Worm (Caenorhabditis elegans): ENCODE data around the gene lgc-22.

DNA sequence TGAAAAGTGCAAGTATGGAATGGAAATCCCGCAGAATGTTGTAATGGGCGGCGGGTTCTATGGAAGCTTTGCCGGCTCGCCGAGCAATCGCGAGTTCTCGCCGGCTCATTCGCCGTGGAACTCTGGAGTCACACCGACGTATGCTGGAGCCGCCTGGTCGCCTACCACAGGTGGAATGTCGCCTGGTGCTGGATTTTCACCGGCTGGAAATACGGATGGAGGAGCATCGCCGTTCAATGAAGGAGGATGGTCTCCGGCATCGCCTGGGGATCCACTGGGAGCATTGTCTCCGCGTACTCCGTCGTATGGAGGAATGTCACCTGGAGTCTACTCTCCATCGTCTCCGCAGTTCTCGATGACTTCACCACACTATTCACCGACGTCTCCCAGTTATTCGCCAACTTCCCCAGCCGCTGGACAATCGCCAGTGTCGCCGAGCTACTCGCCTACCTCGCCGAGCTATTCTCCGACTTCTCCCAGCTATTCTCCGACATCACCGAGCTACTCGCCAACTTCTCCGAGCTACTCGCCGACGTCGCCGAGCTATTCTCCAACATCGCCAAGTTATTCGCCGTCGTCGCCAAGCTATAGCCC is 46.0 kb upstream of the lgc-22 start:
- TF ChIP-seq him-1 (tag; optimal IDR thresholded peaks at IDR 0.05): no peak
- TF ChIP-seq W03F9.2 (tag; optimal IDR thresholded peaks at IDR 0.05): no peak
- no peak for TF ChIP-seq dao-5 (tag; optimal IDR thresholded peaks at IDR 0.05)
